Worm (Caenorhabditis elegans) whole organism, young adult: Measurements from ENCODE around the gene F54E7.9.

Experiments
- let-607 ChIP-seq, 2 experiments: fragments of 200-800 bp in 1 of 2; sonication (Bioruptor generic) in 1 of 2; sonication (generic microtip) in 1 of 2; optimal IDR thresholded peaks; 2 replicates each; lab custom pipeline; 2016 to 2018; ENCODE audit warnings: mild to moderate bottlenecking in 2 of 2, missing compliant biosample characterization in 2 of 2, missing genetic modification characterization in 2 of 2, moderate library complexity in 2 of 2, missing genotype in 1 of 2
- rcor-1 ChIP-seq: fragments of 200-800 bp; sonication (Bioruptor generic); IDR thresholded peaks from 2 replicates; pipeline ENCODE4 v1.3.6; 2022; ENCODE audit warnings: missing genetic modification reagents, missing genetic modification characterization, missing compliant biosample characterization
- snpc-1.3 ChIP-seq: sonication (generic microtip); optimal IDR thresholded peaks from 2 replicates; lab custom pipeline; 2017; ENCODE audit warnings: missing genetic modification characterization, mild to moderate bottlenecking, missing compliant biosample characterization, antibody characterized with exemption, moderate library complexity, missing genotype, missing genetic modification reagents; ENCODE audit not compliant: insufficient read depth
- ztf-3 ChIP-seq: fragments of 200-800 bp; sonication (Bioruptor generic); optimal IDR thresholded peaks from 2 replicates; lab custom pipeline; 2018; ENCODE audit warnings: mild to moderate bottlenecking, missing genetic modification characterization, missing compliant biosample characterization

ce11 chrIII:5717173-5717748 is 39.6 kb upstream of the F54E7.9 start:
- TF ChIP-seq ztf-3 (GFP tag; lab: Kevin White, UChicago): no peak
- TF ChIP-seq rcor-1: no peak
- TF ChIP-seq let-607 (tag; optimal IDR thresholded peaks at IDR 0.05; lab: Kevin White, UChicago): no peak
- TF ChIP-seq snpc-1.3 (tag; lab: Kevin White, UChicago): no peak
